Worm (Caenorhabditis elegans): ENCODE results near the gene K01A6.8.

- no peak for TF ChIP-seq ceh-27 (GFP tag; optimal IDR thresholded peaks at IDR 0.05)
- no peak for TF ChIP-seq ceh-40 (GFP tag; IDR thresholded peaks at IDR 0.05)
- no peak for TF ChIP-seq efl-1 (GFP tag; optimal IDR thresholded peaks at IDR 0.05)
- no peak for TF ChIP-seq hsf-1 (GFP tag; IDR thresholded peaks at IDR 0.05)
- no peak for TF ChIP-seq madf-10 (tag; optimal IDR thresholded peaks at IDR 0.05)
- no peak for TF ChIP-seq nhr-179 (tag; optimal IDR thresholded peaks at IDR 0.05)
- TF ChIP-seq unc-130 (GFP tag; optimal IDR thresholded peaks at IDR 0.05), result no peak
- no peak for TF ChIP-seq unc-62 (GFP tag; optimal IDR thresholded peaks at IDR 0.05)
- TF ChIP-seq lin-35 (GFP tag; optimal IDR thresholded peaks at IDR 0.05), result no peak
- no peak for TF ChIP-seq ztf-18 (tag; optimal IDR thresholded peaks at IDR 0.05)
- no peak for TF ChIP-seq hmg-20 (GFP tag; IDR thresholded peaks at IDR 0.05)
- TF ChIP-seq lin-54 (GFP tag; optimal IDR thresholded peaks at IDR 0.05), result no peak
Measured at ce11 chrIV:11740204-11740603, 3.0 kb upstream of the K01A6.8 start, which contains the start of gene K01A6.4.
